Worm (Caenorhabditis elegans) whole organism, L4 larva: Measurements from ENCODE around the gene B0416.10.

Experiments used
- F49E8.2 ChIP-seq: sonication (generic microtip); optimal IDR thresholded peaks from 2 replicates; lab custom pipeline; 2016; ENCODE audit warnings: missing compliant biosample characterization, mild to moderate bottlenecking, missing genetic modification characterization, borderline replicate concordance
- ZK337.2 ChIP-seq: fragments of 200-800 bp; sonication (Bioruptor generic); IDR thresholded peaks from 2 replicates; pipeline ENCODE4 v1.3.6; 2022; ENCODE audit warnings: missing genetic modification reagents, missing genetic modification characterization, missing compliant biosample characterization
- aly-2 ChIP-seq: sonication (generic microtip); optimal IDR thresholded peaks from 2 replicates; lab custom pipeline; 2018; ENCODE audit warnings: missing biosample characterization, missing genetic modification characterization
- ceh-82 ChIP-seq: sonication (generic microtip); optimal IDR thresholded peaks from 2 replicates; lab custom pipeline; 2017; ENCODE audit warnings: missing biosample characterization, missing genetic modification characterization
- ces-1 ChIP-seq: fragments of 150-350 bp; sonication (generic microtip); optimal IDR thresholded peaks from 4 replicates; lab custom pipeline; 2014; ENCODE audit warnings: missing biosample characterization, missing genetic modification reagents, missing genetic modification characterization
- ctbp-1 ChIP-seq: fragments of 200-800 bp; sonication (Bioruptor generic); IDR thresholded peaks from 2 replicates; pipeline ENCODE4 v1.3.6; 2022; ENCODE audit warnings: missing genetic modification reagents, missing genetic modification characterization, missing compliant biosample characterization
- nhr-25 ChIP-seq: sonication (generic microtip); optimal IDR thresholded peaks from 2 replicates; lab custom pipeline; 2017; ENCODE audit warnings: missing genetic modification characterization, mild to moderate bottlenecking, missing compliant biosample characterization, antibody characterized with exemption, moderate library complexity, borderline replicate concordance; ENCODE audit not compliant: insufficient read depth
- nhr-6 ChIP-seq: fragments of 150-350 bp; optimal IDR thresholded peaks from 2 replicates; lab custom pipeline; 2014; ENCODE audit warnings: missing biosample characterization, missing genetic modification characterization

DNA sequence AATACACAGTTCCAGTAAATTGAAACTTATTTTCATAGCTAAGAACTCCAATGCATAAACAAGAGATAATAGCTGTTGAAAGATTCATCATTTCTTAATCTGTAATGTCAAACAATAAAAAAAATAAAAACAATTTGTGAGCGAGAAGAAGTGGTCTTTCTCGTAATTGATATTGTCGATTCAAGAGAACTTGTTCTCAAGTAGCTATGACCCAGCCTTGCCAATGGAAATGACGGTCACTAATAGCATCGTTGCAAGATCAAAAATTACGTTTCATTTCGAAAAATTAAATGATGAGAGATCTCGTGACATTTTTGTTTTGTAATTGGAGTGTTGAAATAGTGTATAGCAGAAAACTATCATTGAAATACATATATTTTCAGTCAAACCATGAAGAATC lies 23.4 kb upstream of the B0416.10 start, which contains the start of gene B0416.7:
- TF ChIP-seq ceh-82 (tag; lab: Kevin White, UChicago), result no peak
- TF ChIP-seq aly-2 (tag; lab: Kevin White, UChicago), result no peak
- TF ChIP-seq ces-1, result no peak
- TF ChIP-seq nhr-6 (tag; lab: Kevin White, UChicago), result no peak
- TF ChIP-seq ctbp-1 (GFP tag; lab: Robert Waterston, UW), result no peak
- TF ChIP-seq ZK337.2 (GFP tag; lab: Robert Waterston, UW), result no peak
- TF ChIP-seq F49E8.2 (tag; lab: Kevin White, UChicago), result no peak
- no peak for TF ChIP-seq nhr-25 (tag; lab: Kevin White, UChicago)
